Worm (Caenorhabditis elegans): Measurements from ENCODE around the gene nspf-3.

ce11 chrII:2641777-2642176, 48.2 kb downstream of the nspf-3 start, which contains the start of gene F22E5.7:
- no peak for TF ChIP-seq blmp-1 (tag; optimal IDR thresholded peaks at IDR 0.05)
- no peak for TF ChIP-seq snpc-4 (tag; optimal IDR thresholded peaks at IDR 0.05)
- no peak for TF ChIP-seq unc-39 (tag; optimal IDR thresholded peaks at IDR 0.05)
- no peak for TF ChIP-seq nhr-237 (tag; optimal IDR thresholded peaks at IDR 0.05)
- TF ChIP-seq lsy-2 (tag; optimal IDR thresholded peaks at IDR 0.05), result no peak
- TF ChIP-seq elt-3 (tag; optimal IDR thresholded peaks at IDR 0.05), result no peak
- no peak for TF ChIP-seq nhr-76 (tag; optimal IDR thresholded peaks at IDR 0.05)
- no peak for TF ChIP-seq zip-8 (tag; optimal IDR thresholded peaks at IDR 0.05)
- TF ChIP-seq nhr-12 (tag; optimal IDR thresholded peaks at IDR 0.05), result no peak
- TF ChIP-seq unc-62 (GFP tag; optimal IDR thresholded peaks at IDR 0.05), result no peak
- no peak for TF ChIP-seq mep-1 (tag; optimal IDR thresholded peaks at IDR 0.05)
- TF ChIP-seq ztf-11 (tag; optimal IDR thresholded peaks at IDR 0.05), result no peak

All from whole organism, mixed stage, embryonic.